Worm (Caenorhabditis elegans) whole organism, L1 larva: ENCODE data around the gene lbp-3.

Experiments used
- C04F5.9 ChIP-seq: sonication (generic microtip); optimal IDR thresholded peaks from 2 replicates; lab custom pipeline; 2016; ENCODE audit warnings: missing genetic modification characterization, missing compliant biosample characterization
- C16A3.4 ChIP-seq: fragments of 150-350 bp; optimal IDR thresholded peaks from 2 replicates; lab custom pipeline; 2014; ENCODE audit warnings: missing biosample characterization, missing genetic modification characterization
- C34B4.2 ChIP-seq: sonication (generic microtip); optimal IDR thresholded peaks from 2 replicates; lab custom pipeline; 2017; ENCODE audit warnings: mild to moderate bottlenecking, missing genetic modification characterization, missing compliant biosample characterization
- F16B12.6 ChIP-seq: fragments of 150-350 bp; optimal IDR thresholded peaks from 2 replicates; lab custom pipeline; 2014; ENCODE audit warnings: missing biosample characterization, missing genetic modification characterization
- aha-1 ChIP-seq: fragments of 150-350 bp; optimal IDR thresholded peaks from 2 replicates; lab custom pipeline; 2014; ENCODE audit warnings: missing biosample characterization, missing genetic modification characterization
- alr-1 ChIP-seq: fragments of 200-800 bp; sonication (Bioruptor generic); optimal IDR thresholded peaks from 2 replicates; lab custom pipeline; 2018; ENCODE audit warnings: borderline replicate concordance, mild to moderate bottlenecking, missing genetic modification characterization, missing compliant biosample characterization
- ceh-8 ChIP-seq: fragments of 200-800 bp; sonication (Bioruptor generic); optimal IDR thresholded peaks from 2 replicates; lab custom pipeline; 2018; ENCODE audit warnings: mild to moderate bottlenecking, missing genetic modification characterization, moderate library complexity, missing compliant biosample characterization
- ceh-82 ChIP-seq, 3 experiments: fragments of 150-350 bp in 1 of 3; sonication (generic microtip) in 2 of 3; optimal IDR thresholded peaks; 2 replicates each; lab custom pipeline; 2014 to 2017; ENCODE audit warnings: missing biosample characterization in 3 of 3, missing genetic modification characterization in 3 of 3
- ceh-88 ChIP-seq: fragments of 200-800 bp; sonication (Bioruptor generic); IDR thresholded peaks from 2 replicates; pipeline ENCODE4 v1.3.6; 2022; ENCODE audit warnings: missing genetic modification characterization, missing compliant biosample characterization
- ceh-90 ChIP-seq: sonication (generic microtip); optimal IDR thresholded peaks from 2 replicates; lab custom pipeline; 2016; ENCODE audit warnings: missing genetic modification characterization, missing compliant biosample characterization
- ces-1 ChIP-seq: fragments of 150-350 bp; optimal IDR thresholded peaks from 2 replicates; lab custom pipeline; 2014; ENCODE audit warnings: missing biosample characterization, missing genetic modification reagents, missing genetic modification characterization
- elt-3 ChIP-seq, 6 experiments: fragments of 150-350 bp in 1 of 6; sonication (generic microtip); optimal IDR thresholded peaks; 2 replicates each; lab custom pipeline; 2017 to 2018; ENCODE audit warnings: missing biosample characterization in 6 of 6, missing genetic modification characterization in 6 of 6, inconsistent platforms in 1 of 6
- fkh-10 ChIP-seq: sonication (generic microtip); optimal IDR thresholded peaks from 2 replicates; lab custom pipeline; 2017; ENCODE audit warnings: missing biosample characterization, missing genetic modification reagents, missing genetic modification characterization
- fkh-4 ChIP-seq: sonication (generic microtip); optimal IDR thresholded peaks from 2 replicates; lab custom pipeline; 2016; ENCODE audit warnings: missing compliant biosample characterization, missing genetic modification characterization, borderline replicate concordance
- hlh-17 ChIP-seq: fragments of 200-800 bp; sonication (Bioruptor generic); optimal IDR thresholded peaks from 2 replicates; lab custom pipeline; 2018; ENCODE audit warnings: missing genetic modification characterization, mild to moderate bottlenecking, missing compliant biosample characterization, moderate library complexity, borderline replicate concordance
- hpl-2 ChIP-seq: fragments of 150-350 bp; optimal IDR thresholded peaks from 2 replicates; lab custom pipeline; 2014; ENCODE audit warnings: missing biosample characterization, missing genetic modification reagents, missing genetic modification characterization
- irx-1 ChIP-seq: sonication (generic microtip); optimal IDR thresholded peaks from 2 replicates; lab custom pipeline; 2016; ENCODE audit warnings: missing genetic modification characterization, missing compliant biosample characterization
- isw-1 ChIP-seq: fragments of 200-800 bp; sonication (Bioruptor generic); IDR thresholded peaks from 2 replicates; pipeline ENCODE4 v1.3.6; 2022; ENCODE audit warnings: missing genetic modification characterization, missing compliant biosample characterization
- jun-1 ChIP-seq: fragments of 150-350 bp; optimal IDR thresholded peaks from 2 replicates; lab custom pipeline; 2014; ENCODE audit warnings: missing biosample characterization, missing genetic modification reagents, missing genetic modification characterization
- lin-14 ChIP-seq: fragments of 200-800 bp; sonication (Bioruptor generic); optimal IDR thresholded peaks from 2 replicates; lab custom pipeline; 2018; ENCODE audit warnings: mild to moderate bottlenecking, missing genetic modification characterization, moderate library complexity, missing compliant biosample characterization
- lin-35 ChIP-seq, 2 experiments: fragments of 150-350 bp; optimal IDR thresholded peaks; 2 replicates each; lab custom pipeline; 2014; ENCODE audit warnings: missing biosample characterization in 2 of 2, missing genetic modification characterization in 2 of 2, missing genetic modification reagents in 2 of 2
- lin-39 ChIP-seq: fragments of 150-350 bp; optimal IDR thresholded peaks from 2 replicates; lab custom pipeline; 2014; ENCODE audit warnings: missing biosample characterization, missing genetic modification reagents, missing genetic modification characterization
- lir-3 ChIP-seq: sonication (generic microtip); optimal IDR thresholded peaks from 2 replicates; lab custom pipeline; 2016; ENCODE audit warnings: mild to moderate bottlenecking, missing genetic modification characterization, moderate library complexity, missing compliant biosample characterization; ENCODE audit not compliant: poor library complexity
- lsy-2 ChIP-seq, 2 experiments: fragments of 150-350 bp; optimal IDR thresholded peaks; 2 replicates each; lab custom pipeline; 2014; ENCODE audit warnings: missing biosample characterization in 2 of 2, missing genetic modification characterization in 2 of 2
- mab-9 ChIP-seq: fragments of 200-800 bp; sonication (Bioruptor generic); IDR thresholded peaks from 2 replicates; pipeline ENCODE4 v1.3.6; 2022; ENCODE audit warnings: missing genetic modification reagents, missing genetic modification characterization, missing compliant biosample characterization
- mdl-1 ChIP-seq, 2 experiments: fragments of 150-350 bp; optimal IDR thresholded peaks; 2 replicates each; lab custom pipeline; 2014 to 2017; ENCODE audit warnings: missing biosample characterization in 2 of 2, missing genetic modification characterization in 2 of 2, inconsistent platforms in 1 of 2
- mep-1 ChIP-seq: fragments of 150-350 bp; optimal IDR thresholded peaks from 2 replicates; lab custom pipeline; 2014; ENCODE audit warnings: missing biosample characterization, missing genetic modification characterization
- nhr-11 ChIP-seq: fragments of 150-350 bp; optimal IDR thresholded peaks from 2 replicates; lab custom pipeline; 2014; ENCODE audit warnings: missing biosample characterization, missing genetic modification characterization
- nhr-19 ChIP-seq: fragments of 200-800 bp; sonication (Bioruptor generic); conservative IDR thresholded peaks from 2 replicates; pipeline ENCODE4 v1.3.6; 2022; ENCODE audit warnings: missing genetic modification characterization, missing compliant biosample characterization
- nhr-28 ChIP-seq: fragments of 150-350 bp; optimal IDR thresholded peaks from 2 replicates; lab custom pipeline; 2014; ENCODE audit warnings: missing biosample characterization, missing genetic modification characterization
- nhr-47 ChIP-seq: sonication (generic microtip); optimal IDR thresholded peaks from 2 replicates; lab custom pipeline; 2016; ENCODE audit warnings: mild to moderate bottlenecking, missing genetic modification characterization, moderate library complexity, missing compliant biosample characterization
- nhr-76 ChIP-seq: sonication (generic microtip); optimal IDR thresholded peaks from 2 replicates; lab custom pipeline; 2017; ENCODE audit warnings: missing biosample characterization, missing genetic modification characterization
- nhr-77 ChIP-seq: fragments of 150-350 bp; optimal IDR thresholded peaks from 2 replicates; lab custom pipeline; 2014; ENCODE audit warnings: missing biosample characterization, missing genetic modification characterization
- nhr-84 ChIP-seq: sonication (generic microtip); optimal IDR thresholded peaks from 2 replicates; lab custom pipeline; 2017; ENCODE audit warnings: missing biosample characterization, missing genetic modification characterization
- pag-3 ChIP-seq: sonication (generic microtip); optimal IDR thresholded peaks from 2 replicates; lab custom pipeline; 2017; ENCODE audit warnings: missing genetic modification characterization, mild to moderate bottlenecking, missing compliant biosample characterization, antibody characterized with exemption, borderline replicate concordance; ENCODE audit not compliant: insufficient read depth
- pax-3 ChIP-seq: fragments of 200-800 bp; sonication (Bioruptor generic); optimal IDR thresholded peaks from 2 replicates; lab custom pipeline; 2018; ENCODE audit warnings: mild to moderate bottlenecking, missing genetic modification characterization, moderate library complexity, missing compliant biosample characterization
- rnt-1 ChIP-seq: sonication (generic microtip); optimal IDR thresholded peaks from 2 replicates; lab custom pipeline; 2016; ENCODE audit warnings: mild to moderate bottlenecking, missing genetic modification characterization, moderate library complexity, missing compliant biosample characterization
- sptf-1 ChIP-seq: fragments of 150-350 bp; optimal IDR thresholded peaks from 2 replicates; lab custom pipeline; 2014; ENCODE audit warnings: missing biosample characterization, missing genetic modification characterization
- sup-37 ChIP-seq: fragments of 200-800 bp; sonication (Bioruptor generic); optimal IDR thresholded peaks from 2 replicates; lab custom pipeline; 2018; ENCODE audit warnings: mild to moderate bottlenecking, missing genetic modification characterization, missing compliant biosample characterization
- tbx-2 ChIP-seq: sonication (generic microtip); optimal IDR thresholded peaks from 2 replicates; lab custom pipeline; 2016; ENCODE audit warnings: missing genetic modification characterization, missing compliant biosample characterization
- tlp-1 ChIP-seq: fragments of 150-350 bp; optimal IDR thresholded peaks from 2 replicates; lab custom pipeline; 2014; ENCODE audit warnings: missing biosample characterization, missing genetic modification characterization
- unc-30 ChIP-seq: sonication (generic microtip); optimal IDR thresholded peaks from 2 replicates; lab custom pipeline; 2017; ENCODE audit warnings: missing biosample characterization, missing genetic modification characterization
- unc-98 ChIP-seq: fragments of 200-800 bp; sonication (Bioruptor generic); IDR thresholded peaks from 2 replicates; pipeline ENCODE4 v1.3.6; 2022; ENCODE audit warnings: missing genetic modification characterization, missing compliant biosample characterization
- vab-15 ChIP-seq: sonication (generic microtip); optimal IDR thresholded peaks from 2 replicates; lab custom pipeline; 2017; ENCODE audit warnings: missing genotype, mild to moderate bottlenecking, missing genetic modification characterization, missing compliant biosample characterization
- zag-1 ChIP-seq: fragments of 150-350 bp; optimal IDR thresholded peaks from 2 replicates; lab custom pipeline; 2014; ENCODE audit warnings: missing biosample characterization, missing genetic modification characterization
- zip-4 ChIP-seq: fragments of 200-800 bp; sonication (Bioruptor generic); optimal IDR thresholded peaks from 2 replicates; lab custom pipeline; 2018; ENCODE audit warnings: mild to moderate bottlenecking, missing genetic modification characterization, moderate library complexity, missing compliant biosample characterization
- ztf-4 ChIP-seq: fragments of 150-350 bp; optimal IDR thresholded peaks from 2 replicates; lab custom pipeline; 2014; ENCODE audit warnings: missing biosample characterization, missing genetic modification characterization

lbp-3 gene

DNA sequence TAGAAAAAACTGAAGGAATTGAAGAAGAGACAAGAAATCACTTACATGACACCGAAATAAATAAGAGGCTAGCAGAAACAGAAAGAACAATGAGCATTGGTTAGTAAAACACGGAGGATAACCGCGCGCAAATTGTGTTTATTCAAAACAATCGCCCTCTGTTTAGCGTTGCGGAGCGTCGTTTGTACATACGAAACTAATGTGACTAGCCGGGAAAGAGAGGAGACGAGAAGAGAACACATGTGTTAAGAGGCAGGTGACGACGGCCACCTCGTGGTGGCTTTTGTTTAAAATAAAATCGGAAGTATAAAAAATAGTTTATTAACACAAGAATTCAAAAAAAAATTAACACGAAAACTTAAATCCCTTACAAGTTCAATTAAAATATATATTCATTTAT lies 11.4 kb upstream of the lbp-3 start, which contains the start of gene F40F4.7 (continued):
- TF ChIP-seq nhr-28 (no peak), nhr-47 (peak; percentile 60), vab-15 (no peak), rnt-1 (peak; percentile 70), ceh-90 (no peak), C04F5.9 (tag; lab: Kevin White, UChicago) (no peak), elt-3 (tag; optimal IDR thresholded peaks at IDR 0.05; lab: Kevin White, UChicago) (peak in 2 of 6 experiments; percentile 32 to 59), nhr-19 (peak; percentile 66), sup-37 (GFP tag; lab: Kevin White, UChicago) (no peak), unc-98 (GFP tag; lab: Robert Waterston, UW) (no peak), F16B12.6 (tag; lab: Kevin White, UChicago) (peak; percentile 15), tbx-2 (tag; lab: Kevin White, UChicago) (no peak), lin-39 (tag; lab: Kevin White, UChicago) (no peak), C34B4.2 (tag; lab: Kevin White, UChicago) (no peak), fkh-10 (GFP tag; lab: Kevin White, UChicago) (no peak), unc-30 (tag; lab: Kevin White, UChicago) (no peak), nhr-84 (no peak), zip-4 (GFP tag; lab: Kevin White, UChicago) (no peak), pag-3 (tag; lab: Kevin White, UChicago) (no peak), alr-1 (no peak), tlp-1 (tag; lab: Kevin White, UChicago) (no peak), nhr-76 (tag; lab: Kevin White, UChicago) (no peak), aha-1 (tag; lab: Kevin White, UChicago) (no peak), lin-35 (GFP tag; optimal IDR thresholded peaks at IDR 0.05; lab: Kevin White, UChicago) (peak; percentile 43 to 82), hlh-17 (GFP tag; lab: Kevin White, UChicago) (no peak), isw-1 (GFP tag; lab: Robert Waterston, UW) (no peak), jun-1 (tag; lab: Kevin White, UChicago) (peak; percentile 41), pax-3 (no peak), ces-1 (no peak), hpl-2 (GFP tag; lab: Kevin White, UChicago) (no peak), ztf-4 (tag; lab: Kevin White, UChicago) (peak; percentile 40), nhr-77 (tag; lab: Kevin White, UChicago) (no peak), nhr-11 (tag; lab: Kevin White, UChicago) (no peak), mep-1 (tag; lab: Kevin White, UChicago) (no peak)

DNA sequence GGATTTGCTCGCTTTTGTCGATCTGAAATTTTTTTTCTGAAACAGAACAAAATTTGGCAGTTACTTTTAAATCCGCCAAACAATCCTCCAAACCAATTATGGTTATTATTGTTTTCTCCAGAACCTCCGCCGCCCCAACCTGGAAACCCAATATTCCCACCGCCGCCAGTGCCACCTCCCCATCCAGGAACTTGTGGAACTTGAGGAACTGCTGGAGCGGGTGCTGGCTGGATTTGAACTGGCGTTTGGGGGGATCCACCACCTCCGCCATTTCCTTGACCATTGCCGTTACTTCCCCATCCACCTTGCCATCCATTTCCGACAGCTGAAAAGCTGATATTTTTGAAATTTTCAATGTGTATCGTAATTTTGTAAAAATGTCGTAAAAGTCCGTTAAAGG lies 9.4 kb upstream of the lbp-3 start:
- TF ChIP-seq fkh-4 (tag; lab: Kevin White, UChicago) = no peak
- no peak for TF ChIP-seq lin-39 (tag; lab: Kevin White, UChicago)
- TF ChIP-seq mab-9 (GFP tag; lab: Robert Waterston, UW) = no peak
- no peak for TF ChIP-seq alr-1
- TF ChIP-seq ceh-88 (GFP tag; lab: Robert Waterston, UW) = no peak
- TF ChIP-seq sptf-1 (tag; lab: Kevin White, UChicago) = no peak
- no peak for TF ChIP-seq pag-3 (tag; lab: Kevin White, UChicago)
- TF ChIP-seq isw-1 (GFP tag; lab: Robert Waterston, UW) = no peak
- TF ChIP-seq mdl-1 (tag; optimal IDR thresholded peaks at IDR 0.05; lab: Kevin White, UChicago) = no peak
- TF ChIP-seq irx-1 (tag; lab: Kevin White, UChicago) = no peak
- TF ChIP-seq ceh-8 = no peak
- TF ChIP-seq ceh-82 (tag; optimal IDR thresholded peaks at IDR 0.05; lab: Kevin White, UChicago) = no peak
- no peak for TF ChIP-seq unc-30 (tag; lab: Kevin White, UChicago)
- no peak for TF ChIP-seq zag-1 (tag; lab: Kevin White, UChicago)
- TF ChIP-seq lir-3 (tag; lab: Kevin White, UChicago) = no peak
- no peak for TF ChIP-seq nhr-84
- no peak for TF ChIP-seq zip-4 (GFP tag; lab: Kevin White, UChicago)
- TF ChIP-seq C16A3.4 (tag; lab: Kevin White, UChicago) = no peak
- TF ChIP-seq lsy-2 (tag; optimal IDR thresholded peaks at IDR 0.05; lab: Kevin White, UChicago) = no peak
- no peak for TF ChIP-seq lin-14 (GFP tag; lab: Kevin White, UChicago)
